Fruit fly (Drosophila melanogaster) whole organism, embryonic: ENCODE data around the gene Acp29AB.

Experiments
- Atf3 ChIP-seq: fragments of 200-800 bp; sonication (Bioruptor generic); optimal IDR thresholded peaks from 3 replicates; lab custom pipeline; 2016; ENCODE audit warnings: missing biosample characterization, missing genetic modification characterization
- B-H2 ChIP-seq: fragments of 200-800 bp; sonication (Bioruptor generic); optimal IDR thresholded peaks from 2 replicates; lab custom pipeline; 2018; ENCODE audit warnings: missing biosample characterization, mild to moderate bottlenecking, missing genetic modification characterization
- BtbVII ChIP-seq: fragments of 200-800 bp; sonication (Bioruptor generic); optimal IDR thresholded peaks from 3 replicates; lab custom pipeline; 2017; ENCODE audit warnings: missing biosample characterization, mild to moderate bottlenecking, missing genetic modification characterization
- CG10565 ChIP-seq: fragments of 200-800 bp; sonication (Bioruptor generic); optimal IDR thresholded peaks from 3 replicates; lab custom pipeline; 2016; ENCODE audit warnings: missing biosample characterization, mild to moderate bottlenecking, missing genetic modification characterization
- CG11093 ChIP-seq: fragments of 200-800 bp; sonication (Bioruptor generic); IDR thresholded peaks from 3 replicates; pipeline ENCODE4 v1.3.6; 2022; ENCODE audit warnings: missing biosample characterization, missing genetic modification characterization
- CG11398 ChIP-seq: fragments of 200-800 bp; sonication (Bioruptor generic); optimal IDR thresholded peaks from 2 replicates; lab custom pipeline; 2016; ENCODE audit warnings: missing biosample characterization, missing genetic modification characterization
- CG11504 ChIP-seq: fragments of 200-800 bp; sonication (Bioruptor generic); optimal IDR thresholded peaks from 3 replicates; lab custom pipeline; 2019; ENCODE audit warnings: missing biosample characterization, mild to moderate bottlenecking, missing genetic modification characterization, moderate library complexity
- CG12219 ChIP-seq: fragments of 200-800 bp; sonication (Bioruptor generic); optimal IDR thresholded peaks from 3 replicates; lab custom pipeline; 2018; ENCODE audit warnings: missing biosample characterization, mild to moderate bottlenecking, missing genetic modification characterization
- CG12236 ChIP-seq: fragments of 200-800 bp; sonication (Bioruptor generic); optimal IDR thresholded peaks from 2 replicates; lab custom pipeline; 2016; ENCODE audit warnings: missing biosample characterization, missing genetic modification characterization
- CG13424 ChIP-seq: fragments of 200-800 bp; sonication (Bioruptor generic); optimal IDR thresholded peaks from 2 replicates; lab custom pipeline; 2019; ENCODE audit warnings: missing biosample characterization, mild to moderate bottlenecking, missing genetic modification characterization, moderate library complexity
- CG13894 ChIP-seq: fragments of 200-800 bp; sonication (Bioruptor generic); optimal IDR thresholded peaks from 3 replicates; lab custom pipeline; 2018; ENCODE audit warnings: missing biosample characterization, mild to moderate bottlenecking, missing genetic modification characterization, moderate library complexity
- CG15514 ChIP-seq: fragments of 200-800 bp; sonication (Bioruptor generic); optimal IDR thresholded peaks from 3 replicates; lab custom pipeline; 2017; ENCODE audit warnings: missing biosample characterization, missing genetic modification characterization, mild to moderate bottlenecking, moderate library complexity, missing genetic modification reagents
- CG1603 ChIP-seq: fragments of 200-800 bp; sonication (Bioruptor generic); optimal IDR thresholded peaks from 2 replicates; lab custom pipeline; 2019; ENCODE audit warnings: missing biosample characterization, mild to moderate bottlenecking, missing genetic modification characterization, moderate library complexity
- CG17385 ChIP-seq: fragments of 200-800 bp; sonication (Bioruptor generic); optimal IDR thresholded peaks from 3 replicates; lab custom pipeline; 2018; ENCODE audit warnings: missing biosample characterization, mild to moderate bottlenecking, missing genetic modification characterization
- CG17912 ChIP-seq: fragments of 200-800 bp; sonication (Bioruptor generic); optimal IDR thresholded peaks from 2 replicates; lab custom pipeline; 2018; ENCODE audit warnings: missing biosample characterization, mild to moderate bottlenecking, missing genetic modification characterization
- CG31441 ChIP-seq: fragments of 200-800 bp; sonication (Bioruptor generic); IDR thresholded peaks from 2 replicates; pipeline ENCODE4 v1.3.6; 2022; ENCODE audit warnings: missing biosample characterization, missing genetic modification characterization
- CG4328 ChIP-seq: fragments of 200-800 bp; sonication (Bioruptor generic); optimal IDR thresholded peaks from 3 replicates; lab custom pipeline; 2017; ENCODE audit warnings: missing biosample characterization, missing genetic modification reagents, missing genetic modification characterization
- CG43689 ChIP-seq: fragments of 200-800 bp; sonication (Bioruptor generic); IDR thresholded peaks from 2 replicates; pipeline ENCODE4 v1.3.6; 2022; ENCODE audit warnings: missing biosample characterization, missing genetic modification characterization
- CG4707 ChIP-seq: fragments of 200-800 bp; sonication (Bioruptor generic); optimal IDR thresholded peaks from 2 replicates; lab custom pipeline; 2018; ENCODE audit warnings: missing biosample characterization, mild to moderate bottlenecking, missing genetic modification characterization, moderate library complexity
- CG6791 ChIP-seq: fragments of 200-800 bp; sonication (Bioruptor generic); IDR thresholded peaks from 3 replicates; pipeline ENCODE4 v1.3.6; 2022; ENCODE audit warnings: missing biosample characterization, missing genetic modification characterization; ENCODE audit not compliant: partially characterized antibody
- CG9437 ChIP-seq: fragments of 200-800 bp; sonication (Bioruptor generic); optimal IDR thresholded peaks from 2 replicates; lab custom pipeline; 2018; ENCODE audit warnings: missing biosample characterization, mild to moderate bottlenecking, missing genetic modification characterization
- CG9817 ChIP-seq: fragments of 200-800 bp; sonication (Bioruptor generic); optimal IDR thresholded peaks from 2 replicates; lab custom pipeline; 2018; ENCODE audit warnings: missing biosample characterization, mild to moderate bottlenecking, missing genetic modification characterization, moderate library complexity
- CkIIα-i1 ChIP-seq: fragments of 200-800 bp; sonication (Bioruptor generic); IDR thresholded peaks from 2 replicates; pipeline ENCODE4 v1.3.6; 2022; ENCODE audit warnings: missing biosample characterization, missing genetic modification characterization
- Dad ChIP-seq: fragments of 200-800 bp; sonication (Bioruptor generic); optimal IDR thresholded peaks from 3 replicates; lab custom pipeline; 2016; ENCODE audit warnings: missing biosample characterization, missing genetic modification characterization
- E2f1 ChIP-seq: fragments of 200-800 bp; sonication (Bioruptor generic); IDR thresholded peaks from 2 replicates; pipeline ENCODE4 v1.3.6; 2022; ENCODE audit warnings: missing biosample characterization, missing genetic modification characterization
- ERR ChIP-seq: fragments of 200-800 bp; sonication (Bioruptor generic); optimal IDR thresholded peaks from 2 replicates; lab custom pipeline; 2016; ENCODE audit warnings: missing biosample characterization, missing genetic modification characterization
- Eip74EF ChIP-seq, 2 experiments: fragments of 200-800 bp in 1 of 2; fragments of >200 bp in 1 of 2; sonication (Bioruptor generic) in 1 of 2; optimal IDR thresholded peaks; 2 replicates each; lab custom pipeline; 2017 to 2019; ENCODE audit warnings: missing biosample characterization in 2 of 2, missing genetic modification characterization in 2 of 2, mild to moderate bottlenecking in 1 of 2, moderate library complexity in 1 of 2
- Fer3 ChIP-seq: fragments of 200-800 bp; sonication (Bioruptor generic); optimal IDR thresholded peaks from 2 replicates; lab custom pipeline; 2018; ENCODE audit warnings: missing biosample characterization, mild to moderate bottlenecking, missing genetic modification characterization, moderate library complexity
- HLH3B ChIP-seq: fragments of 200-800 bp; sonication (Bioruptor generic); IDR thresholded peaks from 2 replicates; pipeline ENCODE4 v1.3.6; 2022; ENCODE audit warnings: missing biosample characterization, missing genetic modification characterization
- HLH4C ChIP-seq: fragments of 200-800 bp; sonication (Bioruptor generic); IDR thresholded peaks from 3 replicates; pipeline ENCODE4 v1.3.6; 2022; ENCODE audit warnings: missing biosample characterization, missing genetic modification characterization; ENCODE audit not compliant: partially characterized antibody
- Nf-YC ChIP-seq: fragments of 200-800 bp; optimal IDR thresholded peaks from 3 replicates; lab custom pipeline; 2019; ENCODE audit warnings: missing biosample characterization, mild to moderate bottlenecking, missing genetic modification characterization, moderate library complexity
- Ssrp ChIP-seq: fragments of 200-800 bp; sonication (Bioruptor generic); optimal IDR thresholded peaks from 2 replicates; lab custom pipeline; 2018; ENCODE audit warnings: missing biosample characterization, mild to moderate bottlenecking, missing genetic modification characterization, moderate library complexity
- Stat92E ChIP-seq, 3 experiments: fragments of >200 bp in 2 of 3; fragments of 200-800 bp in 1 of 3; sonication (Bioruptor generic) in 1 of 3; optimal IDR thresholded peaks; 2 replicates each; lab custom pipeline; 2017 to 2019; ENCODE audit warnings: missing biosample characterization in 3 of 3, missing genetic modification characterization in 3 of 3, mild to moderate bottlenecking in 1 of 3, moderate library complexity in 1 of 3
- ac ChIP-seq: fragments of 200-800 bp; sonication (Bioruptor generic); optimal IDR thresholded peaks from 3 replicates; lab custom pipeline; 2017; ENCODE audit warnings: missing biosample characterization, mild to moderate bottlenecking, missing genetic modification characterization
- bsh ChIP-seq, 2 experiments: fragments of 200-800 bp; sonication (Bioruptor generic); optimal IDR thresholded peaks; 2 replicates each; lab custom pipeline; 2017 to 2018; ENCODE audit warnings: mild to moderate bottlenecking in 2 of 2, missing biosample characterization in 2 of 2, missing genetic modification characterization in 2 of 2, moderate library complexity in 1 of 2
- corto ChIP-seq: fragments of 200-800 bp; sonication (Bioruptor generic); optimal IDR thresholded peaks from 2 replicates; lab custom pipeline; 2016; ENCODE audit warnings: missing biosample characterization, mild to moderate bottlenecking, missing genetic modification characterization, moderate library complexity
- crp ChIP-seq, 2 experiments: fragments of 200-800 bp; sonication (Bioruptor generic); optimal IDR thresholded peaks; 2 replicates in 1 of 2; 3 replicates in 1 of 2; lab custom pipeline; 2017; ENCODE audit warnings: missing biosample characterization in 2 of 2, missing genetic modification characterization in 2 of 2, mild to moderate bottlenecking in 1 of 2, moderate library complexity in 1 of 2
- eve ChIP-seq, 2 experiments: fragments of >200 bp; optimal IDR thresholded peaks; 2 replicates each; lab custom pipeline; 2017; ENCODE audit warnings: missing biosample characterization in 2 of 2, missing genetic modification characterization in 2 of 2
- inv ChIP-seq: fragments of 200-800 bp; sonication (Bioruptor generic); IDR thresholded peaks from 2 replicates; pipeline ENCODE4 v1.3.6; 2022; ENCODE audit warnings: missing biosample characterization, missing genetic modification characterization; ENCODE audit not compliant: partially characterized antibody
- mam ChIP-seq: fragments of 200-800 bp; sonication (Bioruptor generic); optimal IDR thresholded peaks from 3 replicates; lab custom pipeline; 2016; ENCODE audit warnings: missing biosample characterization, missing genetic modification characterization
- p53 ChIP-seq: fragments of 200-800 bp; sonication (Bioruptor generic); optimal IDR thresholded peaks from 2 replicates; lab custom pipeline; 2016; ENCODE audit warnings: missing biosample characterization, missing genetic modification characterization
- ssp ChIP-seq: fragments of 200-800 bp; sonication (Bioruptor generic); IDR thresholded peaks from 2 replicates; pipeline ENCODE4 v1.3.6; 2022; ENCODE audit warnings: missing biosample characterization, missing genetic modification characterization
- toy ChIP-seq: fragments of 200-800 bp; sonication (Bioruptor generic); IDR thresholded peaks from 2 replicates; pipeline ENCODE4 v1.3.6; 2022; ENCODE audit warnings: missing biosample characterization, missing genetic modification characterization
- twi ChIP-seq: fragments of 200-800 bp; optimal IDR thresholded peaks from 2 replicates; lab custom pipeline; 2019; ENCODE audit warnings: missing biosample characterization, mild to moderate bottlenecking, missing genetic modification characterization, moderate library complexity
- vnd ChIP-seq: fragments of 200-800 bp; sonication (Bioruptor generic); IDR thresholded peaks from 3 replicates; pipeline ENCODE4 v1.3.6; 2022; ENCODE audit warnings: missing biosample characterization, missing genetic modification characterization; ENCODE audit not compliant: partially characterized antibody
- wek ChIP-seq: fragments of 200-800 bp; sonication (Bioruptor generic); optimal IDR thresholded peaks from 3 replicates; lab custom pipeline; 2018; ENCODE audit warnings: missing biosample characterization, mild to moderate bottlenecking, missing genetic modification characterization, moderate library complexity
- zen2 ChIP-seq: fragments of 200-800 bp; sonication (Bioruptor generic); IDR thresholded peaks from 3 replicates; pipeline ENCODE4 v1.3.6; 2022; ENCODE audit warnings: missing biosample characterization, missing genetic modification characterization; ENCODE audit not compliant: partially characterized antibody

Gene Acp29AB

dm6 chr2L:8381508-8382036 is 11.4 kb downstream of the Acp29AB start, which contains the start of gene AlaRS (continued):
- TF ChIP-seq HLH4C (GFP tag; lab: Robert Waterston, UW) = peak; percentile 66
- peak; percentile 59; the same call in 1 of the 3 replicates for TF ChIP-seq zen2 (GFP tag; lab: Robert Waterston, UW)
- peak; percentile 28 for TF ChIP-seq CG1603 (tag; lab: Kevin White, UChicago)
- no peak for TF ChIP-seq CG9437
- TF ChIP-seq CG11398 (GFP tag; lab: Kevin White, UChicago) = no peak
- peak in 1 of 2 experiments; percentile 4 for TF ChIP-seq crp (GFP tag; optimal IDR thresholded peaks at IDR 0.05; lab: Kevin White, UChicago)
- peak; percentile 42 for TF ChIP-seq CG11504 (tag; lab: Kevin White, UChicago)
- peak; percentile 58 for TF ChIP-seq CG13424 (tag; lab: Kevin White, UChicago)
- no peak for TF ChIP-seq Dad
- peak; percentile 25 for TF ChIP-seq mam
- peak; percentile 8 to 35 for TF ChIP-seq bsh (GFP tag; optimal IDR thresholded peaks at IDR 0.05; lab: Kevin White, UChicago)

dm6 chr2L:8376717-8377116 is 16.3 kb downstream of the Acp29AB start, which contains the start of the genes CG13390 and CG17294:
Gene CG13390 (minus strand): TSS chr2L:8376797.
Gene CG17294 (plus strand): TSS chr2L:8377035.
- TF ChIP-seq inv = peak; percentile 71; the same call in 1 of the 2 replicates
- TF ChIP-seq CG43689 (GFP tag; lab: Robert Waterston, UW) = peak; percentile 99
- TF ChIP-seq CG11093 (GFP tag; lab: Robert Waterston, UW) = peak; percentile 99
- peak in 1 of 2 experiments; percentile 100 for TF ChIP-seq Eip74EF (GFP tag; optimal IDR thresholded peaks at IDR 0.05; lab: Kevin White, UChicago)
- peak; percentile 99 for TF ChIP-seq CG12219 (GFP tag; lab: Kevin White, UChicago)
- TF ChIP-seq corto (GFP tag; lab: Kevin White, UChicago) = peak; percentile 99
- peak; percentile 97 for TF ChIP-seq ac (GFP tag; lab: Kevin White, UChicago)
- TF ChIP-seq eve (GFP tag; optimal IDR thresholded peaks at IDR 0.05; lab: Kevin White, UChicago) = no peak
- peak; percentile 99 for TF ChIP-seq twi
- peak; percentile 100 for TF ChIP-seq CG31441
- TF ChIP-seq CG15514 (GFP tag; lab: Kevin White, UChicago) = peak; percentile 98
- peak; percentile 94 for TF ChIP-seq wek (GFP tag; lab: Kevin White, UChicago)
- TF ChIP-seq toy = peak; percentile 99
- TF ChIP-seq Fer3 (tag; lab: Kevin White, UChicago) = peak; percentile 100
- TF ChIP-seq CG13894 (tag; lab: Kevin White, UChicago) = peak; percentile 100
- peak; percentile 92 for TF ChIP-seq Atf3
- TF ChIP-seq vnd = peak; percentile 63
- peak; percentile 85 for TF ChIP-seq CG12236 (GFP tag; lab: Kevin White, UChicago)
- peak; percentile 100 for TF ChIP-seq CG9817 (tag; lab: Kevin White, UChicago)
- TF ChIP-seq CG4328 (GFP tag; lab: Kevin White, UChicago) = peak; percentile 99
- peak; percentile 96 for TF ChIP-seq CG4707 (GFP tag; lab: Kevin White, UChicago)
- TF ChIP-seq CG10565 (GFP tag; lab: Kevin White, UChicago) = peak; percentile 93
- TF ChIP-seq Stat92E (GFP tag; optimal IDR thresholded peaks at IDR 0.05; lab: Kevin White, UChicago) = peak in 1 of 3 experiments; percentile 98
- peak; percentile 100 for TF ChIP-seq HLH3B (GFP tag; lab: Robert Waterston, UW)
- TF ChIP-seq Ssrp = peak; percentile 100
- peak; percentile 99 for TF ChIP-seq B-H2 (GFP tag; lab: Kevin White, UChicago)
- TF ChIP-seq Nf-YC (tag; lab: Kevin White, UChicago) = peak; percentile 95
- peak; percentile 96 for TF ChIP-seq ssp
- peak; percentile 100 for TF ChIP-seq E2f1 (GFP tag; lab: Robert Waterston, UW)
- peak; percentile 99 for TF ChIP-seq CG17385
- peak; percentile 23 for TF ChIP-seq p53 (GFP tag; lab: Kevin White, UChicago)
- peak; percentile 84 for TF ChIP-seq ERR (GFP tag; lab: Kevin White, UChicago)
- peak; percentile 100 for TF ChIP-seq BtbVII
- TF ChIP-seq CG6791 (GFP tag; lab: Robert Waterston, UW) = peak; percentile 64
- peak; percentile 98 for TF ChIP-seq CkIIα-i1
- TF ChIP-seq CG17912 (GFP tag; lab: Kevin White, UChicago) = peak; percentile 99
